Worm (Caenorhabditis elegans) whole organism, L2 larva: ENCODE data around the gene K09E2.2.

Experiments
- ama-1 ChIP-seq: fragments of 150-350 bp; optimal IDR thresholded peaks from 2 replicates; lab custom pipeline; 2018; ENCODE audit warnings: inconsistent platforms
- lin-11 ChIP-seq: fragments of 150-350 bp; sonication (generic microtip); optimal IDR thresholded peaks from 2 replicates; lab custom pipeline; 2014; ENCODE audit warnings: missing biosample characterization, missing genetic modification characterization, inconsistent platforms, mixed read lengths
- nhr-10 ChIP-seq: sonication (generic microtip); optimal IDR thresholded peaks from 2 replicates; lab custom pipeline; 2017; ENCODE audit warnings: missing biosample characterization, missing genetic modification characterization
- unc-62 ChIP-seq: fragments of 150-350 bp; optimal IDR thresholded peaks from 2 replicates; lab custom pipeline; 2014; ENCODE audit warnings: missing biosample characterization, missing genetic modification reagents, missing genetic modification characterization
- zag-1 ChIP-seq: fragments of 150-350 bp; optimal IDR thresholded peaks from 2 replicates; lab custom pipeline; 2014; ENCODE audit warnings: missing biosample characterization, missing genetic modification characterization

DNA sequence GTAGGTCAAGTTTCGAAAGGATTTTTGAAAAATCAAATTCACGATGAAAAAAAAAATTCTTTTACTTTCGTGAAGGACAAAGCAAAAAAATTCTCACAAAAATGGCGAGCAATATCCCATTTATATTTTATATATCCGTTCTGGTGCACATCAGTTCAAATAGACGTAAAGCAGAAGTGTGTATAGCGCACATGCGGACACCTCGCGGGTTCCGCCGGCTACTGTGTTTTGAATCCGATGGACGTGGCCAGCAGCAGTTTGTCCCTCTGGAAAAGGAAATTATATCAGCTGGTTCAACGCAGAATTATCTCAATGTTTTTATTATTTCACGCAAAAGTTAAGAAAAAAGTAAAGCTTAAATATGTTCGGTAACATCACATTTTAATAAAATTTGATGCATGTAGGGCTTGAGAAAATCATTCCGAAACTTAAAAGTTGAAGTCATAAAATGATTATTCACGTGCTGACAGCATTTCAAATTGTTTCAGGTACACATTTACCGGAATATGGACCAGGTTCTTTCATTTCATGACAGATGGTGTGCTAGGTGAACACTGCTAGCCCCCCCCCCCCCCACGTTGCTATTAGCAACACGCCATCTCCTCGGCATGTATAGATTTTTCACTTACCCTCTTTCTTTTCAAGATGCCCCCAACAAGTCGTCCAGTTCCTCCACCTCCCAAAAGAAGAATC is 30.9 kb downstream of the K09E2.2 start, which contains the start of gene jbts-14:
- TF ChIP-seq lin-11 (tag; lab: Kevin White, UChicago) (no peak), zag-1 (tag; lab: Kevin White, UChicago) (no peak), unc-62 (GFP tag; lab: Kevin White, UChicago) (no peak), ama-1 (lab: Kevin White, UChicago) (no peak), nhr-10 (tag; lab: Kevin White, UChicago) (no peak)
